Worm (Caenorhabditis elegans) whole organism, early embryonic: ENCODE measurements around the gene clec-161.

Source experiments
- aly-1 ChIP-seq: sonication (generic microtip); optimal IDR thresholded peaks from 2 replicates; lab custom pipeline; 2016; ENCODE audit warnings: missing genetic modification characterization, missing compliant biosample characterization
- ama-1 ChIP-seq: fragments of 150-350 bp; optimal IDR thresholded peaks from 2 replicates; lab custom pipeline; 2014
- ceh-13 ChIP-seq: fragments of 200-800 bp; sonication (Bioruptor generic); optimal IDR thresholded peaks from 2 replicates; lab custom pipeline; 2018; ENCODE audit warnings: mild to moderate bottlenecking, missing genetic modification characterization, missing compliant biosample characterization
- ets-7 ChIP-seq: sonication (generic microtip); optimal IDR thresholded peaks from 2 replicates; lab custom pipeline; 2016; ENCODE audit warnings: missing genotype, missing genetic modification characterization, missing compliant biosample characterization
- flt-1 ChIP-seq: fragments of 200-800 bp; sonication (Bioruptor generic); IDR thresholded peaks from 2 replicates; pipeline ENCODE4 v1.3.6; 2022; ENCODE audit warnings: missing genetic modification characterization, missing compliant biosample characterization
- hmg-4 ChIP-seq: fragments of 200-800 bp; sonication (Bioruptor generic); optimal IDR thresholded peaks from 2 replicates; lab custom pipeline; 2018; ENCODE audit warnings: mild to moderate bottlenecking, missing genetic modification characterization, missing compliant biosample characterization
- hnd-1 ChIP-seq: sonication (generic microtip); optimal IDR thresholded peaks from 2 replicates; lab custom pipeline; 2016; ENCODE audit warnings: missing genetic modification characterization, missing compliant biosample characterization
- pes-1 ChIP-seq: fragments of 200-800 bp; sonication (Bioruptor generic); IDR thresholded peaks from 2 replicates; pipeline ENCODE4 v1.3.6; 2022; ENCODE audit warnings: missing genetic modification reagents, missing genetic modification characterization, missing compliant biosample characterization
- tra-4 ChIP-seq: sonication (generic microtip); optimal IDR thresholded peaks from 2 replicates; lab custom pipeline; 2017; ENCODE audit warnings: missing genetic modification characterization, missing compliant biosample characterization

DNA sequence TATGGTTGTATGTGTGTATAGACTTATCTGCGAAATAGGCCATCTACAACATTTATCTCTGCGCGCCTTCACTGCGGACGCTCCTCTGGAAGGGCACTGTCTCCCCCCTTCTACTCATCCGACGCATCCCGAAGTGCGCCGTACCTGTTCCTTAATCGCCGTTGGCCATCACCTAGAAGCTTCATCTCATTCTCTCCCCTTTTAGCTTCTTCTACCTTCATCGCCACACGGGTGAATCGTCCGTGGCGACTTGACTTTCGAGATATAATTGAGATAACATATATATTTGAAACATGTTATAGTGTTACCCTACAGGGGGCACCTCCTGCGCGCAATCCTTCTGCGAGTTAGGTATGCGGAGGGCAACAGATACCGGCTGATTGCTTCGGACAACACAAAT, 33.6 kb upstream of the clec-161 start:
- TF ChIP-seq hnd-1 (tag; lab: Kevin White, UChicago): no peak
- TF ChIP-seq flt-1: no peak
- TF ChIP-seq pes-1: no peak
- TF ChIP-seq ets-7 (tag; lab: Kevin White, UChicago): no peak
- TF ChIP-seq ama-1: no peak
- no peak for TF ChIP-seq tra-4 (tag; lab: Kevin White, UChicago)
- TF ChIP-seq hmg-4 (GFP tag; lab: Kevin White, UChicago): peak; percentile 6
- no peak for TF ChIP-seq aly-1 (tag; lab: Kevin White, UChicago)
- TF ChIP-seq ceh-13 (GFP tag; lab: Kevin White, UChicago): no peak
